Fruit fly (Drosophila melanogaster) whole organism, embryonic: ENCODE data around the gene et.

Experiments
- Ada2b ChIP-seq: fragments of 200-800 bp; sonication (Bioruptor generic); IDR thresholded peaks from 2 replicates; pipeline ENCODE4 v1.3.6; 2022; ENCODE audit warnings: missing biosample characterization, missing genetic modification characterization
- CG10565 ChIP-seq: fragments of 200-800 bp; sonication (Bioruptor generic); optimal IDR thresholded peaks from 3 replicates; lab custom pipeline; 2016; ENCODE audit warnings: missing biosample characterization, mild to moderate bottlenecking, missing genetic modification characterization
- CG11247 ChIP-seq: fragments of 200-800 bp; sonication (Bioruptor generic); IDR thresholded peaks from 2 replicates; pipeline ENCODE4 v1.3.6; 2022; ENCODE audit warnings: missing biosample characterization, missing genetic modification characterization
- CG11560 ChIP-seq: fragments of 200-800 bp; sonication (Bioruptor generic); IDR thresholded peaks from 3 replicates; pipeline ENCODE4 v1.3.6; 2022; ENCODE audit warnings: missing biosample characterization, missing genetic modification characterization
- CG14050 ChIP-seq: fragments of 200-800 bp; sonication (Bioruptor generic); IDR thresholded peaks from 3 replicates; pipeline ENCODE4 v1.3.6; 2022; ENCODE audit warnings: missing biosample characterization, missing genetic modification characterization
- CG14441 ChIP-seq: fragments of 200-800 bp; sonication (Bioruptor generic); IDR thresholded peaks from 2 replicates; pipeline ENCODE4 v1.3.6; 2022; ENCODE audit warnings: missing biosample characterization, missing genetic modification characterization
- CG15601 ChIP-seq: fragments of 200-800 bp; sonication (Bioruptor generic); optimal IDR thresholded peaks from 3 replicates; lab custom pipeline; 2019; ENCODE audit warnings: missing biosample characterization, mild to moderate bottlenecking, missing genetic modification characterization, moderate library complexity
- CG18262 ChIP-seq: fragments of 200-800 bp; optimal IDR thresholded peaks from 3 replicates; lab custom pipeline; 2019; ENCODE audit warnings: missing biosample characterization, mild to moderate bottlenecking, missing genetic modification characterization, moderate library complexity
- CG1832 ChIP-seq: fragments of 200-800 bp; sonication (Bioruptor generic); optimal IDR thresholded peaks from 2 replicates; lab custom pipeline; 2017; ENCODE audit warnings: missing biosample characterization, mild to moderate bottlenecking, missing genetic modification characterization, inconsistent platforms
- CG18599 ChIP-seq: fragments of 200-800 bp; sonication (Bioruptor generic); optimal IDR thresholded peaks from 3 replicates; lab custom pipeline; 2017; ENCODE audit warnings: missing biosample characterization, missing genetic modification characterization, mild to moderate bottlenecking, moderate library complexity, missing genetic modification reagents
- CG18619 ChIP-seq: fragments of 200-800 bp; sonication (Bioruptor generic); optimal IDR thresholded peaks from 3 replicates; lab custom pipeline; 2017; ENCODE audit warnings: missing biosample characterization, mild to moderate bottlenecking, missing genetic modification characterization
- CG32532 ChIP-seq: fragments of 200-800 bp; sonication (Bioruptor generic); IDR thresholded peaks from 2 replicates; pipeline ENCODE4 v1.3.6; 2022; ENCODE audit warnings: missing biosample characterization, missing genetic modification characterization
- CG6175 ChIP-seq: fragments of 200-800 bp; sonication (Bioruptor generic); IDR thresholded peaks from 3 replicates; pipeline ENCODE4 v1.3.6; 2022; ENCODE audit warnings: missing biosample characterization, missing genetic modification characterization
- CG6689 ChIP-seq: fragments of 200-800 bp; sonication (Bioruptor generic); IDR thresholded peaks from 2 replicates; pipeline ENCODE4 v1.3.6; 2022; ENCODE audit warnings: missing biosample characterization, missing genetic modification characterization
- CG6791 ChIP-seq: fragments of 200-800 bp; sonication (Bioruptor generic); IDR thresholded peaks from 3 replicates; pipeline ENCODE4 v1.3.6; 2022; ENCODE audit warnings: missing biosample characterization, missing genetic modification characterization; ENCODE audit not compliant: partially characterized antibody
- CG6854 ChIP-seq: fragments of 200-800 bp; sonication (Bioruptor generic); optimal IDR thresholded peaks from 3 replicates; lab custom pipeline; 2017; ENCODE audit warnings: missing biosample characterization, mild to moderate bottlenecking, missing genetic modification characterization
- CG8281 ChIP-seq: fragments of 200-800 bp; sonication (Bioruptor generic); optimal IDR thresholded peaks from 2 replicates; lab custom pipeline; 2018; ENCODE audit warnings: missing biosample characterization, mild to moderate bottlenecking, missing genetic modification characterization, moderate library complexity
- CG9437 ChIP-seq: fragments of 200-800 bp; sonication (Bioruptor generic); optimal IDR thresholded peaks from 2 replicates; lab custom pipeline; 2018; ENCODE audit warnings: missing biosample characterization, mild to moderate bottlenecking, missing genetic modification characterization
- Dfd ChIP-seq, 2 experiments: fragments of >200 bp; optimal IDR thresholded peaks; 2 replicates each; lab custom pipeline; 2017; ENCODE audit warnings: missing biosample characterization in 2 of 2, missing genetic modification characterization in 2 of 2
- H15 ChIP-seq: fragments of 200-800 bp; sonication (Bioruptor generic); IDR thresholded peaks from 3 replicates; pipeline ENCODE4 v1.3.6; 2022; ENCODE audit warnings: missing biosample characterization, missing genetic modification characterization
- Hey ChIP-seq: fragments of 200-800 bp; sonication (Bioruptor generic); optimal IDR thresholded peaks from 3 replicates; lab custom pipeline; 2018; ENCODE audit warnings: missing biosample characterization, mild to moderate bottlenecking, missing genetic modification characterization
- Hr51 ChIP-seq, 2 experiments: fragments of 200-800 bp; sonication (Bioruptor generic); optimal IDR thresholded peaks; 2 replicates in 1 of 2; 3 replicates in 1 of 2; lab custom pipeline; 2016 to 2018; ENCODE audit warnings: missing biosample characterization in 2 of 2, missing genetic modification characterization in 2 of 2, mild to moderate bottlenecking in 1 of 2, moderate library complexity in 1 of 2
- Myb ChIP-seq: fragments of 200-800 bp; sonication (Bioruptor generic); optimal IDR thresholded peaks from 2 replicates; lab custom pipeline; 2016; ENCODE audit warnings: missing biosample characterization, missing genetic modification characterization
- Pdp1 ChIP-seq, 2 experiments: fragments of 200-800 bp; sonication (Bioruptor generic); optimal IDR thresholded peaks; 3 replicates each; lab custom pipeline; 2016; ENCODE audit warnings: missing biosample characterization in 2 of 2, missing genetic modification characterization in 2 of 2, mild to moderate bottlenecking in 1 of 2, moderate library complexity in 1 of 2
- Sin3A ChIP-seq: fragments of >200 bp; optimal IDR thresholded peaks from 2 replicates; lab custom pipeline; 2018
- Sry-δ ChIP-seq: fragments of 200-800 bp; sonication (Bioruptor generic); optimal IDR thresholded peaks from 2 replicates; lab custom pipeline; 2016; ENCODE audit warnings: missing biosample characterization, missing genetic modification characterization
- Stat92E ChIP-seq, 3 experiments: fragments of >200 bp in 2 of 3; fragments of 200-800 bp in 1 of 3; sonication (Bioruptor generic) in 1 of 3; optimal IDR thresholded peaks; 2 replicates each; lab custom pipeline; 2017 to 2019; ENCODE audit warnings: missing biosample characterization in 3 of 3, missing genetic modification characterization in 3 of 3, mild to moderate bottlenecking in 1 of 3, moderate library complexity in 1 of 3
- Usf ChIP-seq: fragments of 200-800 bp; sonication (Bioruptor generic); optimal IDR thresholded peaks from 2 replicates; lab custom pipeline; 2017; ENCODE audit warnings: missing genotype, missing biosample characterization, missing genetic modification characterization
- ab ChIP-seq: fragments of 200-800 bp; sonication (Bioruptor generic); optimal IDR thresholded peaks from 2 replicates; lab custom pipeline; 2016; ENCODE audit warnings: missing biosample characterization, missing genetic modification characterization
- bigmax ChIP-seq: fragments of 200-800 bp; sonication (Bioruptor generic); optimal IDR thresholded peaks from 2 replicates; lab custom pipeline; 2018; ENCODE audit warnings: missing biosample characterization, mild to moderate bottlenecking, missing genetic modification characterization
- chn ChIP-seq: fragments of 200-800 bp; sonication (Bioruptor generic); optimal IDR thresholded peaks from 2 replicates; lab custom pipeline; 2016; ENCODE audit warnings: missing biosample characterization, missing genetic modification characterization
- dm ChIP-seq: fragments of 200-800 bp; sonication (Bioruptor generic); optimal IDR thresholded peaks from 3 replicates; lab custom pipeline; 2016; ENCODE audit warnings: missing biosample characterization, missing genetic modification characterization
- dysf ChIP-seq: fragments of 200-800 bp; sonication (Bioruptor generic); IDR thresholded peaks from 3 replicates; pipeline ENCODE4 v1.3.6; 2022; ENCODE audit warnings: missing biosample characterization, missing genetic modification characterization
- gro ChIP-seq: fragments of 200-800 bp; sonication (Bioruptor generic); optimal IDR thresholded peaks from 2 replicates; lab custom pipeline; 2016; ENCODE audit warnings: missing biosample characterization, missing genetic modification characterization
- inv ChIP-seq: fragments of 200-800 bp; sonication (Bioruptor generic); IDR thresholded peaks from 2 replicates; pipeline ENCODE4 v1.3.6; 2022; ENCODE audit warnings: missing biosample characterization, missing genetic modification characterization; ENCODE audit not compliant: partially characterized antibody
- klu ChIP-seq: fragments of 200-800 bp; sonication (Bioruptor generic); IDR thresholded peaks from 2 replicates; pipeline ENCODE4 v1.3.6; 2022; ENCODE audit warnings: missing biosample characterization, missing genetic modification characterization
- luna ChIP-seq: fragments of 200-800 bp; sonication (Bioruptor generic); optimal IDR thresholded peaks from 2 replicates; lab custom pipeline; 2016; ENCODE audit warnings: missing biosample characterization, missing genetic modification characterization
- nom ChIP-seq: fragments of 200-800 bp; sonication (Bioruptor generic); optimal IDR thresholded peaks from 2 replicates; lab custom pipeline; 2017; ENCODE audit warnings: missing biosample characterization, missing genetic modification characterization, mild to moderate bottlenecking, moderate library complexity, missing genetic modification reagents
- prd ChIP-seq, 3 experiments: fragments of >200 bp in 2 of 3; fragments of 200-800 bp in 1 of 3; sonication (Bioruptor generic) in 1 of 3; optimal IDR thresholded peaks in 2 of 3; IDR thresholded peaks in 1 of 3; 2 replicates in 2 of 3; 3 replicates in 1 of 3; pipeline versions ENCODE4 v1.3.6 to Lab custom; 2017 to 2022; ENCODE audit warnings: missing biosample characterization in 1 of 3, missing genetic modification characterization in 1 of 3
- pros ChIP-seq: fragments of 200-800 bp; sonication (Bioruptor generic); optimal IDR thresholded peaks from 3 replicates; lab custom pipeline; 2019; ENCODE audit warnings: missing biosample characterization, mild to moderate bottlenecking, missing genetic modification characterization, moderate library complexity
- row ChIP-seq: fragments of 200-800 bp; sonication (Bioruptor generic); IDR thresholded peaks from 3 replicates; pipeline ENCODE4 v1.3.6; 2022; ENCODE audit warnings: missing biosample characterization, missing genetic modification characterization
- schlank ChIP-seq: fragments of 200-800 bp; sonication (Bioruptor generic); optimal IDR thresholded peaks from 2 replicates; lab custom pipeline; 2018; ENCODE audit warnings: missing biosample characterization, mild to moderate bottlenecking, missing genetic modification characterization
- sd ChIP-seq: fragments of 200-800 bp; sonication (Bioruptor generic); optimal IDR thresholded peaks from 3 replicates; lab custom pipeline; 2018; ENCODE audit warnings: missing biosample characterization, mild to moderate bottlenecking, missing genetic modification characterization, moderate library complexity
- seq ChIP-seq: fragments of 200-800 bp; sonication (Bioruptor generic); IDR thresholded peaks from 2 replicates; pipeline ENCODE4 v1.3.6; 2022; ENCODE audit warnings: missing biosample characterization, missing genetic modification characterization
- shn ChIP-seq: fragments of 200-800 bp; sonication (Bioruptor generic); optimal IDR thresholded peaks from 3 replicates; lab custom pipeline; 2016; ENCODE audit warnings: missing biosample characterization, missing genetic modification characterization
- ssp ChIP-seq: fragments of 200-800 bp; sonication (Bioruptor generic); IDR thresholded peaks from 2 replicates; pipeline ENCODE4 v1.3.6; 2022; ENCODE audit warnings: missing biosample characterization, missing genetic modification characterization
- toy ChIP-seq: fragments of 200-800 bp; sonication (Bioruptor generic); IDR thresholded peaks from 2 replicates; pipeline ENCODE4 v1.3.6; 2022; ENCODE audit warnings: missing biosample characterization, missing genetic modification characterization
- trem ChIP-seq: fragments of 200-800 bp; optimal IDR thresholded peaks from 3 replicates; lab custom pipeline; 2019; ENCODE audit warnings: missing biosample characterization, mild to moderate bottlenecking, missing genetic modification characterization, moderate library complexity
- vvl ChIP-seq: fragments of 200-800 bp; sonication (Bioruptor generic); IDR thresholded peaks from 2 replicates; pipeline ENCODE4 v1.3.6; 2022; ENCODE audit warnings: missing biosample characterization, missing genetic modification characterization

Gene et

dm6 chrX:19651757-19652419, 23.8 kb downstream of the et start, which contains the start of the genes Ranbp21 and Elys (continued):
- no peak for TF ChIP-seq Hey (tag; lab: Kevin White, UChicago)
- TF ChIP-seq shn, result peak; percentile 65
- TF ChIP-seq CG6854 (GFP tag; lab: Kevin White, UChicago), result no peak
- TF ChIP-seq Sry-δ (GFP tag; lab: Kevin White, UChicago), result peak; percentile 79
- peak; percentile 95 for TF ChIP-seq Sin3A (lab: Kevin White, UChicago)
- TF ChIP-seq CG10565 (GFP tag; lab: Kevin White, UChicago), result no peak
- no peak for TF ChIP-seq CG15601 (tag; lab: Kevin White, UChicago)
- no peak for TF ChIP-seq CG14050 (GFP tag; lab: Robert Waterston, UW)
- no peak for TF ChIP-seq Ada2b (GFP tag; lab: Robert Waterston, UW)
- peak; percentile 51 for TF ChIP-seq trem
- TF ChIP-seq pros (GFP tag; lab: Kevin White, UChicago), result no peak
- no peak for TF ChIP-seq CG1832 (GFP tag; lab: Kevin White, UChicago)
- TF ChIP-seq Hr51 (GFP tag; optimal IDR thresholded peaks at IDR 0.05; lab: Kevin White, UChicago), result no peak
- TF ChIP-seq CG18262 (tag; lab: Kevin White, UChicago), result no peak
- TF ChIP-seq CG32532 (GFP tag; lab: Robert Waterston, UW), result peak; percentile 40; the same call in 1 of the 2 replicates
- TF ChIP-seq CG18619 (GFP tag; lab: Kevin White, UChicago), result peak; percentile 26
- TF ChIP-seq CG18599 (GFP tag; lab: Kevin White, UChicago), result no peak
- TF ChIP-seq inv (GFP tag; lab: Robert Waterston, UW), result peak; percentile 45; the same call in 1 of the 2 replicates
- no peak for TF ChIP-seq prd (optimal IDR thresholded peaks at IDR 0.05; lab: Kevin White, UChicago)
- peak; percentile 75 for TF ChIP-seq prd (GFP tag; IDR thresholded peaks at IDR 0.05; lab: Robert Waterston, UW)
- peak; percentile 55 for TF ChIP-seq dysf (GFP tag; lab: Robert Waterston, UW)
- no peak for TF ChIP-seq seq (GFP tag; lab: Robert Waterston, UW)
- no peak for TF ChIP-seq toy (GFP tag; lab: Robert Waterston, UW)
- TF ChIP-seq CG6175 (GFP tag; lab: Robert Waterston, UW), result no peak
- peak; percentile 59 for TF ChIP-seq chn (GFP tag; lab: Kevin White, UChicago)
- peak; percentile 58 for TF ChIP-seq klu (GFP tag; lab: Robert Waterston, UW)
- TF ChIP-seq Stat92E (GFP tag; optimal IDR thresholded peaks at IDR 0.05; lab: Kevin White, UChicago), result no peak
- TF ChIP-seq ssp (GFP tag; lab: Robert Waterston, UW), result peak; percentile 47
- no peak for TF ChIP-seq CG8281 (tag; lab: Kevin White, UChicago)
- peak; percentile 70 for TF ChIP-seq row (GFP tag; lab: Robert Waterston, UW)
- TF ChIP-seq Dfd (GFP tag; optimal IDR thresholded peaks at IDR 0.05; lab: Kevin White, UChicago), result no peak
- TF ChIP-seq Usf (GFP tag; lab: Kevin White, UChicago), result no peak
- no peak for TF ChIP-seq sd (tag; lab: Kevin White, UChicago)
- TF ChIP-seq Myb (GFP tag; lab: Kevin White, UChicago), result peak; percentile 94
- no peak for TF ChIP-seq schlank
- peak; percentile 86 for TF ChIP-seq dm (GFP tag; lab: Kevin White, UChicago)
- TF ChIP-seq bigmax (GFP tag; lab: Kevin White, UChicago), result no peak
- TF ChIP-seq CG6791 (GFP tag; lab: Robert Waterston, UW), result peak; percentile 6; the same call in 1 of the 3 replicates
- peak; percentile 38; the same call in 1 of the 2 replicates for TF ChIP-seq CG11247 (GFP tag; lab: Robert Waterston, UW)
- TF ChIP-seq luna, result no peak
- TF ChIP-seq CG9437 (GFP tag; lab: Kevin White, UChicago), result no peak
- TF ChIP-seq ab (GFP tag; lab: Kevin White, UChicago), result no peak
- TF ChIP-seq gro (GFP tag; lab: Kevin White, UChicago), result no peak
- TF ChIP-seq H15 (GFP tag; lab: Robert Waterston, UW), result peak; percentile 46; the same call in 1 of the 3 replicates
- peak; percentile 55; the same call in 1 of the 2 replicates for TF ChIP-seq CG14441 (GFP tag; lab: Robert Waterston, UW)
- peak; percentile 44 to 61 for TF ChIP-seq Pdp1 (GFP tag; optimal IDR thresholded peaks at IDR 0.05; lab: Kevin White, UChicago)
- peak; percentile 67 for TF ChIP-seq CG6689
- peak; percentile 54 for TF ChIP-seq vvl (GFP tag; lab: Robert Waterston, UW)
- TF ChIP-seq nom, result no peak
- peak; percentile 37; the same call in 1 of the 3 replicates for TF ChIP-seq CG11560 (tag; lab: Robert Waterston, UW)
